Worm (Caenorhabditis elegans): ENCODE measurements around the gene pqn-31.

pqn-31 gene

DNA sequence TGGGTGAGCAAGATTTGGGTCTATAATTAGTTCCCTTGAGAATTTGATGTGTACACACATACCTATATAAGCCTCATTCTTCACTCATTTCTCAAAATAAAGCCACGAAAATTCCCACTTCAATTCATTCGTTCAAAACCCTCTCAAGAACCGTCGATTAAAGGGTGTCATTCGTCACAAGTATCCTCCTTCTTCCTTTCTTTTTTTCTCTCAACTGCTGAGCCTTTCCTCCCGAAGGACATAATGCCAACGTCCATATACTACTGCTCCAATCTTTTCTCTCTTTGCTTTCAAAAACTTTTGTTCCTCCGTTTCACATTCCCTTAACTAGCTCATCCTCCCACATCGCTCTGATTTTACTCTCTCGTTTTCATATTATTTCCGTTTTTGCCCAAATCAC is 17.2 kb upstream of the pqn-31 start, which contains the start of gene T27E4.1:
Gene T27E4.1, plus strand, starts transcription at position 137 of the 400 bp plus-strand sequence.
- peak; percentile 31 for TF ChIP-seq hlh-30 (tag; optimal IDR thresholded peaks at IDR 0.05; ENCODE audit: insufficient read depth)
- TF ChIP-seq fkh-10 (GFP tag; optimal IDR thresholded peaks at IDR 0.05) = peak; percentile 30
- TF ChIP-seq mxl-2 (GFP tag; conservative IDR thresholded peaks at IDR 0.05) = no peak
- no peak for TF ChIP-seq T20F7.1 (GFP tag; optimal IDR thresholded peaks at IDR 0.05)
- TF ChIP-seq ceh-20 (GFP tag; IDR thresholded peaks at IDR 0.05) = 0 out of 2 replicates have a peak, but pooled peaks have one; percentile 21
- TF ChIP-seq nhr-25 (tag; optimal IDR thresholded peaks at IDR 0.05; ENCODE audit: borderline replicate concordance, insufficient read depth) = no peak
- TF ChIP-seq mep-1 (tag; optimal IDR thresholded peaks at IDR 0.05) = peak; percentile 12

DNA sequence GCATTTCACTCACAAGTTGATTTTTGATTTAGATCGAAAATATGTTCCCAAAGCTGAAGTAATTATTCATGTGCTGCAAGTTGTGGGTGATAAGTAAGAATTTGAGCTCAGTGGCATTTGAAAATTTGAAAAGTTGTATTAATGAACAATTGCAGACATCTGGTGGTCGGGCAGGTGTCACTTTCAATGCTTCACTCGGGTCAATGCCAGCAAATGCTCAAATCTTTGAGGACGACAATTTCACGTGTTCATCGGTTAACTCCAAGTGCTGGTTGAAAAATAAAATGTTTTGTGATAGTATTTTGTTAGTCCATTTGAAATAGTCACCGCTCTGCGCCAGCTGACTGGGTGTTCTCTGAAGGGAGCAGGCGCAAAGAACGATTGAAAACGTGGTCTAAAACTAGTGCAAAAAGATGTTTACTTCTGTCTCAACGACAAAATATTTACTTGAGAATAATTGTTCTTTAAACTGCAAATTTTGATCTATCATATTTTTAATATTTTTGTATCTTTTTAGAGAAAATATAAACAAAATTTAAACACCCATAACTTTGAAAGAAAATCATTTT is 15.2 kb upstream of the pqn-31 start:
- peak; percentile 19 for TF ChIP-seq aha-1 (tag)
- no peak for TF ChIP-seq ceh-28 (tag; optimal IDR thresholded peaks at IDR 0.05)
- peak; percentile 80 for TF ChIP-seq nhr-28 (tag; optimal IDR thresholded peaks at IDR 0.05)
- no peak for TF ChIP-seq ceh-44 (GFP tag; IDR thresholded peaks at IDR 0.05)
- no peak for TF ChIP-seq tag-97 (GFP tag; IDR thresholded peaks at IDR 0.05)
- TF ChIP-seq nhr-48 (tag; optimal IDR thresholded peaks at IDR 0.05) = peak; percentile 58
- no peak for TF ChIP-seq daf-12 (tag; optimal IDR thresholded peaks at IDR 0.05)
- TF ChIP-seq snpc-1.2 (GFP tag; IDR thresholded peaks at IDR 0.05) = no peak
- peak; percentile 11 for TF ChIP-seq mxl-3 (GFP tag; optimal IDR thresholded peaks at IDR 0.05)
- no peak for TF ChIP-seq tra-1 (GFP tag; IDR thresholded peaks at IDR 0.05)
- TF ChIP-seq F44E2.7 (GFP tag; IDR thresholded peaks at IDR 0.05) = no peak
- TF ChIP-seq mdl-1 (tag; optimal IDR thresholded peaks at IDR 0.05) = peak in 1 of 2 experiments; percentile 83
- no peak for TF ChIP-seq gei-8 (GFP tag; optimal IDR thresholded peaks at IDR 0.05)
- peak; percentile 92 for TF ChIP-seq hlh-30 (tag; optimal IDR thresholded peaks at IDR 0.05; ENCODE audit: insufficient read depth)
- no peak for TF ChIP-seq attf-4 (tag; optimal IDR thresholded peaks at IDR 0.05)
- peak in 1 of 2 experiments; percentile 64 for TF ChIP-seq unc-62 (GFP tag; optimal IDR thresholded peaks at IDR 0.05 in 1 of 2)
- no peak for TF ChIP-seq unc-62 (tag; optimal IDR thresholded peaks at IDR 0.05)
- 0 out of 2 replicates have a peak, but pooled peaks have one; percentile 27 for TF ChIP-seq T26A8.4 (GFP tag; IDR thresholded peaks at IDR 0.05)
- TF ChIP-seq zip-2 (tag; optimal IDR thresholded peaks at IDR 0.05) = no peak
- TF ChIP-seq mxl-2 (GFP tag; conservative IDR thresholded peaks at IDR 0.05) = peak; percentile 54; the same call in 1 of the 2 replicates
- TF ChIP-seq F49E8.2 (tag; optimal IDR thresholded peaks at IDR 0.05; ENCODE audit: borderline replicate concordance) = no peak
- TF ChIP-seq mdt-29 (GFP tag; IDR thresholded peaks at IDR 0.05) = 0 out of 2 replicates have a peak, but pooled peaks have one; percentile 53
- TF ChIP-seq nhr-102 (tag; optimal IDR thresholded peaks at IDR 0.05) = no peak
- TF ChIP-seq ceh-82 (tag; optimal IDR thresholded peaks at IDR 0.05) = no peak
- no peak for TF ChIP-seq snpc-4 (tag; optimal IDR thresholded peaks at IDR 0.05)
- TF ChIP-seq nhr-25 (tag; optimal IDR thresholded peaks at IDR 0.05; ENCODE audit: borderline replicate concordance, insufficient read depth) = no peak
- no peak for TF ChIP-seq madf-5 (GFP tag; IDR thresholded peaks at IDR 0.05)
- TF ChIP-seq hmg-1.1 (GFP tag; IDR thresholded peaks at IDR 0.05) = no peak
- no peak for TF ChIP-seq nhr-111 (GFP tag; optimal IDR thresholded peaks at IDR 0.05)
- TF ChIP-seq dpl-1 (GFP tag; optimal IDR thresholded peaks at IDR 0.05) = no peak
- TF ChIP-seq F37D6.2 (tag; optimal IDR thresholded peaks at IDR 0.05) = no peak
- no peak for TF ChIP-seq ctbp-1 (GFP tag; IDR thresholded peaks at IDR 0.05)
- TF ChIP-seq jun-1 (tag; optimal IDR thresholded peaks at IDR 0.05) = no peak
- TF ChIP-seq dve-1 (tag; optimal IDR thresholded peaks at IDR 0.05; ENCODE audit: insufficient read depth) = peak; percentile 86
- peak; percentile 79 for TF ChIP-seq dmd-6 (GFP tag; IDR thresholded peaks at IDR 0.05)
- TF ChIP-seq ztf-7 (tag; optimal IDR thresholded peaks at IDR 0.05) = no peak
- TF ChIP-seq hif-1 (tag; optimal IDR thresholded peaks at IDR 0.05) = peak in 1 of 2 experiments; percentile 39
- no peak for TF ChIP-seq set-16 (GFP tag; IDR thresholded peaks at IDR 0.05)
- no peak for TF ChIP-seq ZK337.2 (GFP tag; IDR thresholded peaks at IDR 0.05)
- no peak for TF ChIP-seq rbr-2 (tag; optimal IDR thresholded peaks at IDR 0.05)
- peak in 1 of 2 experiments; percentile 95 for TF ChIP-seq daf-16 (GFP tag; optimal IDR thresholded peaks at IDR 0.05)
- peak; percentile 99 for TF ChIP-seq daf-16 (tag; optimal IDR thresholded peaks at IDR 0.05)
- TF ChIP-seq ZK546.5 (tag; optimal IDR thresholded peaks at IDR 0.05) = no peak
- no peak for TF ChIP-seq mes-2 (tag; optimal IDR thresholded peaks at IDR 0.05; ENCODE audit: poor library complexity, severe bottlenecking)

Measured in whole organism, L4 larva.